Fruit fly (Drosophila melanogaster) whole organism, embryonic: ENCODE results near the gene CG11843.

ENCODE experiments used
- Abd-B ChIP-seq: fragments of 200-800 bp; sonication (Bioruptor generic); optimal IDR thresholded peaks from 2 replicates; lab custom pipeline; 2018; ENCODE audit warnings: missing biosample characterization, mild to moderate bottlenecking, missing genetic modification characterization, moderate library complexity
- Antp ChIP-seq: fragments of 200-800 bp; sonication (Bioruptor generic); optimal IDR thresholded peaks from 3 replicates; lab custom pipeline; 2016; ENCODE audit warnings: missing biosample characterization, missing genetic modification characterization
- Asciz ChIP-seq: fragments of 200-800 bp; sonication (Bioruptor generic); optimal IDR thresholded peaks from 2 replicates; lab custom pipeline; 2017; ENCODE audit warnings: missing biosample characterization, mild to moderate bottlenecking, missing genetic modification characterization, missing genetic modification reagents
- B-H2 ChIP-seq: fragments of 200-800 bp; sonication (Bioruptor generic); optimal IDR thresholded peaks from 2 replicates; lab custom pipeline; 2018; ENCODE audit warnings: missing biosample characterization, mild to moderate bottlenecking, missing genetic modification characterization
- CG10274 ChIP-seq: fragments of 200-800 bp; sonication (Bioruptor generic); optimal IDR thresholded peaks from 3 replicates; lab custom pipeline; 2017; ENCODE audit warnings: missing biosample characterization, mild to moderate bottlenecking, missing genetic modification characterization
- CG10654 ChIP-seq: fragments of 200-800 bp; sonication (Bioruptor generic); optimal IDR thresholded peaks from 2 replicates; lab custom pipeline; 2016; ENCODE audit warnings: missing biosample characterization, missing genetic modification characterization
- CG12104 ChIP-seq: fragments of 200-800 bp; sonication (Bioruptor generic); optimal IDR thresholded peaks from 3 replicates; lab custom pipeline; 2016; ENCODE audit warnings: missing biosample characterization, missing genetic modification characterization
- CG12659 ChIP-seq: fragments of 200-800 bp; sonication (Bioruptor generic); optimal IDR thresholded peaks from 3 replicates; lab custom pipeline; 2017; ENCODE audit warnings: mild to moderate bottlenecking, missing biosample characterization, missing genetic modification reagents, missing genetic modification characterization
- CG12942 ChIP-seq: fragments of 200-800 bp; sonication (Bioruptor generic); optimal IDR thresholded peaks from 3 replicates; lab custom pipeline; 2016; ENCODE audit warnings: missing biosample characterization, missing genetic modification characterization
- CG13775 ChIP-seq: fragments of 200-800 bp; sonication (Bioruptor generic); optimal IDR thresholded peaks from 3 replicates; lab custom pipeline; 2017; ENCODE audit warnings: missing biosample characterization, mild to moderate bottlenecking, missing genetic modification characterization
- CG16815 ChIP-seq: fragments of 200-800 bp; sonication (Bioruptor generic); optimal IDR thresholded peaks from 3 replicates; lab custom pipeline; 2017; ENCODE audit warnings: missing biosample characterization, mild to moderate bottlenecking, missing genetic modification characterization
- CG18262 ChIP-seq: fragments of 200-800 bp; optimal IDR thresholded peaks from 3 replicates; lab custom pipeline; 2019; ENCODE audit warnings: missing biosample characterization, mild to moderate bottlenecking, missing genetic modification characterization, moderate library complexity
- CG31388 ChIP-seq: fragments of 200-800 bp; sonication (Bioruptor generic); optimal IDR thresholded peaks from 2 replicates; lab custom pipeline; 2016; ENCODE audit warnings: missing biosample characterization, missing genetic modification characterization
- CG32532 ChIP-seq: fragments of 200-800 bp; sonication (Bioruptor generic); IDR thresholded peaks from 2 replicates; pipeline ENCODE4 v1.3.6; 2022; ENCODE audit warnings: missing biosample characterization, missing genetic modification characterization
- CG34376 ChIP-seq: fragments of 200-800 bp; sonication (Bioruptor generic); optimal IDR thresholded peaks from 2 replicates; lab custom pipeline; 2018; ENCODE audit warnings: missing biosample characterization, mild to moderate bottlenecking, missing genetic modification characterization
- CG3726 ChIP-seq: fragments of 200-800 bp; sonication (Bioruptor generic); IDR thresholded peaks from 3 replicates; pipeline ENCODE4, ENCODE4 v1.3.6; 2022; ENCODE audit warnings: missing biosample characterization, missing genetic modification characterization
- CG7556 ChIP-seq: fragments of 200-800 bp; sonication (Bioruptor generic); optimal IDR thresholded peaks from 2 replicates; lab custom pipeline; 2017; ENCODE audit warnings: missing biosample characterization, mild to moderate bottlenecking, missing genetic modification characterization
- CG8359 ChIP-seq: fragments of 200-800 bp; sonication (Bioruptor generic); optimal IDR thresholded peaks from 2 replicates; lab custom pipeline; 2017; ENCODE audit warnings: missing biosample characterization, mild to moderate bottlenecking, missing genetic modification characterization, borderline replicate concordance
- CG8765 ChIP-seq: fragments of 200-800 bp; sonication (Bioruptor generic); IDR thresholded peaks from 2 replicates; pipeline ENCODE4 v1.3.6; 2022; ENCODE audit warnings: missing biosample characterization, missing genetic modification characterization
- CG8944 ChIP-seq: fragments of 200-800 bp; sonication (Bioruptor generic); optimal IDR thresholded peaks from 3 replicates; lab custom pipeline; 2016; ENCODE audit warnings: missing biosample characterization, missing genetic modification characterization
- CG9817 ChIP-seq: fragments of 200-800 bp; sonication (Bioruptor generic); optimal IDR thresholded peaks from 2 replicates; lab custom pipeline; 2018; ENCODE audit warnings: missing biosample characterization, mild to moderate bottlenecking, missing genetic modification characterization, moderate library complexity
- CkIIα-i1 ChIP-seq: fragments of 200-800 bp; sonication (Bioruptor generic); IDR thresholded peaks from 2 replicates; pipeline ENCODE4 v1.3.6; 2022; ENCODE audit warnings: missing biosample characterization, missing genetic modification characterization
- Dfd ChIP-seq, 2 experiments: fragments of >200 bp; optimal IDR thresholded peaks; 2 replicates each; lab custom pipeline; 2017; ENCODE audit warnings: missing biosample characterization in 2 of 2, missing genetic modification characterization in 2 of 2
- Dref ChIP-seq: fragments of 200-800 bp; sonication (Bioruptor generic); IDR thresholded peaks from 2 replicates; pipeline ENCODE4 v1.3.6; 2022; ENCODE audit warnings: missing biosample characterization, missing genetic modification characterization
- Hand ChIP-seq: fragments of 200-800 bp; sonication (Bioruptor generic); optimal IDR thresholded peaks from 2 replicates; lab custom pipeline; 2017; ENCODE audit warnings: mild to moderate bottlenecking, missing biosample characterization, missing genetic modification reagents, missing genetic modification characterization
- Hr3 ChIP-seq: fragments of 200-800 bp; sonication (Bioruptor generic); optimal IDR thresholded peaks from 3 replicates; lab custom pipeline; 2016; ENCODE audit warnings: missing biosample characterization, missing genetic modification characterization
- Meics ChIP-seq: fragments of 200-800 bp; sonication (Bioruptor generic); optimal IDR thresholded peaks from 2 replicates; lab custom pipeline; 2017; ENCODE audit warnings: missing biosample characterization, mild to moderate bottlenecking, missing genetic modification characterization
- NK7.1 ChIP-seq: fragments of 200-800 bp; sonication (Bioruptor generic); optimal IDR thresholded peaks from 3 replicates; lab custom pipeline; 2016; ENCODE audit warnings: missing biosample characterization, missing genetic modification characterization
- Nf-YB ChIP-seq: fragments of 200-800 bp; sonication (Bioruptor generic); optimal IDR thresholded peaks from 3 replicates; lab custom pipeline; 2019; ENCODE audit warnings: missing biosample characterization, mild to moderate bottlenecking, missing genetic modification characterization, moderate library complexity
- Spps ChIP-seq: fragments of 200-800 bp; sonication (Bioruptor generic); optimal IDR thresholded peaks from 2 replicates; lab custom pipeline; 2018; ENCODE audit warnings: missing biosample characterization, mild to moderate bottlenecking, missing genetic modification characterization
- ac ChIP-seq: fragments of 200-800 bp; sonication (Bioruptor generic); optimal IDR thresholded peaks from 3 replicates; lab custom pipeline; 2017; ENCODE audit warnings: missing biosample characterization, mild to moderate bottlenecking, missing genetic modification characterization
- az2 ChIP-seq: fragments of 200-800 bp; sonication (Bioruptor generic); optimal IDR thresholded peaks from 3 replicates; lab custom pipeline; 2016; ENCODE audit warnings: missing biosample characterization, missing genetic modification characterization
- crc ChIP-seq: fragments of 200-800 bp; sonication (Bioruptor generic); optimal IDR thresholded peaks from 2 replicates; lab custom pipeline; 2016; ENCODE audit warnings: missing biosample characterization, missing genetic modification characterization
- dm ChIP-seq: fragments of 200-800 bp; sonication (Bioruptor generic); optimal IDR thresholded peaks from 3 replicates; lab custom pipeline; 2016; ENCODE audit warnings: missing biosample characterization, missing genetic modification characterization
- emc ChIP-seq: fragments of 200-800 bp; sonication (Bioruptor generic); optimal IDR thresholded peaks from 2 replicates; lab custom pipeline; 2016; ENCODE audit warnings: missing biosample characterization, missing genetic modification characterization
- eve ChIP-seq, 2 experiments: fragments of >200 bp; optimal IDR thresholded peaks; 2 replicates each; lab custom pipeline; 2017; ENCODE audit warnings: missing biosample characterization in 2 of 2, missing genetic modification characterization in 2 of 2
- ftz-f1 ChIP-seq: fragments of 200-800 bp; sonication (Bioruptor generic); optimal IDR thresholded peaks from 2 replicates; lab custom pipeline; 2016; ENCODE audit warnings: missing biosample characterization, missing genetic modification characterization
- fu2 ChIP-seq: fragments of 200-800 bp; sonication (Bioruptor generic); optimal IDR thresholded peaks from 2 replicates; lab custom pipeline; 2016; ENCODE audit warnings: missing biosample characterization, missing genetic modification characterization
- gfzf ChIP-seq: fragments of 200-800 bp; sonication (Bioruptor generic); optimal IDR thresholded peaks from 2 replicates; lab custom pipeline; 2016; ENCODE audit warnings: missing biosample characterization, mild to moderate bottlenecking, missing genetic modification characterization, moderate library complexity
- gro ChIP-seq: fragments of 200-800 bp; sonication (Bioruptor generic); optimal IDR thresholded peaks from 2 replicates; lab custom pipeline; 2016; ENCODE audit warnings: missing biosample characterization, missing genetic modification characterization
- ind ChIP-seq: fragments of 200-800 bp; sonication (Bioruptor generic); optimal IDR thresholded peaks from 3 replicates; lab custom pipeline; 2016; ENCODE audit warnings: missing biosample characterization, missing genetic modification characterization
- phol ChIP-seq: fragments of 200-800 bp; sonication (Bioruptor generic); optimal IDR thresholded peaks from 3 replicates; lab custom pipeline; 2018; ENCODE audit warnings: missing biosample characterization, mild to moderate bottlenecking, missing genetic modification characterization, moderate library complexity
- sens-2 ChIP-seq: fragments of 200-800 bp; sonication (Bioruptor generic); IDR thresholded peaks from 2 replicates; pipeline ENCODE4 v1.3.6; 2022; ENCODE audit warnings: missing biosample characterization, missing genetic modification characterization
- ssp ChIP-seq: fragments of 200-800 bp; sonication (Bioruptor generic); IDR thresholded peaks from 2 replicates; pipeline ENCODE4 v1.3.6; 2022; ENCODE audit warnings: missing biosample characterization, missing genetic modification characterization
- stwl ChIP-seq: fragments of 200-800 bp; sonication (Bioruptor generic); optimal IDR thresholded peaks from 3 replicates; lab custom pipeline; 2018; ENCODE audit warnings: missing biosample characterization, mild to moderate bottlenecking, missing genetic modification characterization, moderate library complexity
- tll ChIP-seq, 2 experiments: fragments of 200-800 bp in 1 of 2; fragments of >200 bp in 1 of 2; sonication (Bioruptor generic) in 1 of 2; optimal IDR thresholded peaks; 2 replicates each; lab custom pipeline; 2017 to 2019; ENCODE audit warnings: missing biosample characterization in 2 of 2, missing genetic modification characterization in 2 of 2, mild to moderate bottlenecking in 1 of 2, moderate library complexity in 1 of 2
- unpg ChIP-seq: fragments of 200-800 bp; sonication (Bioruptor generic); optimal IDR thresholded peaks from 3 replicates; lab custom pipeline; 2018; ENCODE audit warnings: missing biosample characterization, mild to moderate bottlenecking, missing genetic modification characterization, moderate library complexity
- usp ChIP-seq: fragments of >200 bp; optimal IDR thresholded peaks from 2 replicates; lab custom pipeline; 2017; ENCODE audit warnings: missing biosample characterization, missing genetic modification characterization
- vvl ChIP-seq: fragments of 200-800 bp; sonication (Bioruptor generic); IDR thresholded peaks from 2 replicates; pipeline ENCODE4 v1.3.6; 2022; ENCODE audit warnings: missing biosample characterization, missing genetic modification characterization
- zfh2 ChIP-seq: fragments of 200-800 bp; sonication (Bioruptor generic); optimal IDR thresholded peaks from 2 replicates; lab custom pipeline; 2016; ENCODE audit warnings: missing biosample characterization, missing genetic modification characterization

Gene CG11843

dm6 chr3R:29063207-29063920 is 9.2 kb downstream of the CG11843 start (continued):
- TF ChIP-seq B-H2 (GFP tag; lab: Kevin White, UChicago) (peak; percentile 65), CG10654 (peak; percentile 41), CG31388 (GFP tag; lab: Kevin White, UChicago) (no peak), Asciz (GFP tag; lab: Kevin White, UChicago) (peak; percentile 65), ftz-f1 (GFP tag; lab: Kevin White, UChicago) (peak; percentile 47), Dref (GFP tag; lab: Robert Waterston, UW) (no peak), Dfd (GFP tag; optimal IDR thresholded peaks at IDR 0.05; lab: Kevin White, UChicago) (no peak), CG7556 (GFP tag; lab: Kevin White, UChicago) (peak; percentile 84), CG12104 (peak; percentile 63), eve (GFP tag; optimal IDR thresholded peaks at IDR 0.05; lab: Kevin White, UChicago) (no peak), az2 (GFP tag; lab: Kevin White, UChicago) (peak; percentile 57), zfh2 (GFP tag; lab: Kevin White, UChicago) (peak; percentile 30), stwl (tag; lab: Kevin White, UChicago) (peak; percentile 22), CG8765 (GFP tag; lab: Robert Waterston, UW) (no peak), CG9817 (peak; percentile 85), CG12942 (GFP tag; lab: Kevin White, UChicago) (peak; percentile 10), Antp (GFP tag; lab: Kevin White, UChicago) (peak; percentile 17), Spps (tag; lab: Kevin White, UChicago) (no peak), CG12659 (GFP tag; lab: Kevin White, UChicago) (peak; percentile 74), vvl (GFP tag; lab: Robert Waterston, UW) (no peak), CG13775 (GFP tag; lab: Kevin White, UChicago) (peak; percentile 83), emc (GFP tag; lab: Kevin White, UChicago) (no peak), fu2 (GFP tag; lab: Kevin White, UChicago) (peak; percentile 37), CG8944 (GFP tag; lab: Kevin White, UChicago) (peak; percentile 25), unpg (peak; percentile 80), crc (no peak), phol (peak; percentile 84), CkIIα-i1 (GFP tag; lab: Robert Waterston, UW) (no peak), sens-2 (GFP tag; lab: Robert Waterston, UW) (no peak), CG3726 (GFP tag; lab: Robert Waterston, UW) (no peak), tll (GFP tag; optimal IDR thresholded peaks at IDR 0.05; lab: Kevin White, UChicago) (no peak), gro (GFP tag; lab: Kevin White, UChicago) (peak; percentile 63), ind (GFP tag; lab: Kevin White, UChicago) (peak; percentile 64), Meics (peak; percentile 77), CG10274 (GFP tag; lab: Kevin White, UChicago) (peak; percentile 21), dm (GFP tag; lab: Kevin White, UChicago) (peak; percentile 14), Hr3 (GFP tag; lab: Kevin White, UChicago) (peak; percentile 68), CG18262 (tag; lab: Kevin White, UChicago) (peak; percentile 84), CG34376 (GFP tag; lab: Kevin White, UChicago) (no peak), usp (no peak), NK7.1 (GFP tag; lab: Kevin White, UChicago) (peak; percentile 22), gfzf (GFP tag; lab: Kevin White, UChicago) (peak; percentile 19), CG32532 (no peak), Nf-YB (GFP tag; lab: Kevin White, UChicago) (peak; percentile 27), CG8359 (GFP tag; lab: Kevin White, UChicago) (peak; percentile 4), ac (GFP tag; lab: Kevin White, UChicago) (no peak), Hand (GFP tag; lab: Kevin White, UChicago) (peak; percentile 51), ssp (no peak), CG16815 (GFP tag; lab: Kevin White, UChicago) (peak; percentile 64), Abd-B (GFP tag; lab: Kevin White, UChicago) (peak; percentile 73)
